Worm (Caenorhabditis elegans) whole organism, L2 larva: ENCODE measurements around the gene spv-1.
A peak's percentile ranks its signal among the peaks of the same experiment; 100 is the strongest.

Experiments
- C34F6.9 ChIP-seq: fragments of 150-350 bp; optimal IDR thresholded peaks from 2 replicates; lab custom pipeline; 2014; ENCODE audit warnings: missing biosample characterization, missing genetic modification characterization
- Y55F3AM.14 ChIP-seq: fragments of 200-800 bp; sonication (Bioruptor generic); optimal IDR thresholded peaks from 2 replicates; lab custom pipeline; 2018; ENCODE audit warnings: mild to moderate bottlenecking, missing genetic modification characterization, missing compliant biosample characterization
- alr-1 ChIP-seq: fragments of 150-350 bp; optimal IDR thresholded peaks from 2 replicates; lab custom pipeline; 2014; ENCODE audit warnings: missing biosample characterization, missing genetic modification characterization
- ama-1 ChIP-seq: fragments of 150-350 bp; optimal IDR thresholded peaks from 2 replicates; lab custom pipeline; 2018; ENCODE audit warnings: inconsistent platforms
- blmp-1 ChIP-seq: sonication (generic microtip); optimal IDR thresholded peaks from 2 replicates; lab custom pipeline; 2017; ENCODE audit warnings: missing genetic modification characterization, mild to moderate bottlenecking, missing compliant biosample characterization, antibody characterized with exemption, moderate library complexity; ENCODE audit not compliant: insufficient read depth
- ceh-16 ChIP-seq: fragments of 150-350 bp; optimal IDR thresholded peaks from 2 replicates; lab custom pipeline; 2014; ENCODE audit warnings: missing biosample characterization, missing genetic modification characterization
- ceh-82 ChIP-seq: fragments of 150-350 bp; optimal IDR thresholded peaks from 2 replicates; lab custom pipeline; 2014; ENCODE audit warnings: missing biosample characterization, missing genetic modification characterization
- crh-2 ChIP-seq: sonication (generic microtip); optimal IDR thresholded peaks from 2 replicates; lab custom pipeline; 2017; ENCODE audit warnings: missing biosample characterization, missing genetic modification characterization
- dmd-4 ChIP-seq: sonication (generic microtip); optimal IDR thresholded peaks from 2 replicates; lab custom pipeline; 2017; ENCODE audit warnings: missing biosample characterization, missing genetic modification characterization
- egl-27 ChIP-seq: sonication (generic microtip); optimal IDR thresholded peaks from 3 replicates; lab custom pipeline; 2017; ENCODE audit warnings: missing biosample characterization, missing genetic modification reagents, missing genetic modification characterization
- elt-3 ChIP-seq: sonication (generic microtip); optimal IDR thresholded peaks from 2 replicates; lab custom pipeline; 2017; ENCODE audit warnings: missing biosample characterization, missing genetic modification characterization
- fos-1 ChIP-seq: fragments of 150-350 bp; optimal IDR thresholded peaks from 2 replicates; lab custom pipeline; 2014; ENCODE audit warnings: missing biosample characterization, missing genetic modification characterization
- gmeb-1 ChIP-seq: fragments of 150-350 bp; optimal IDR thresholded peaks from 2 replicates; lab custom pipeline; 2014; ENCODE audit warnings: missing biosample characterization, missing genetic modification characterization
- lin-13 ChIP-seq: fragments of 150-350 bp; optimal IDR thresholded peaks from 2 replicates; lab custom pipeline; 2014; ENCODE audit warnings: missing biosample characterization, missing genetic modification reagents, missing genetic modification characterization
- lsy-2 ChIP-seq, 2 experiments: fragments of 150-350 bp in 1 of 2; sonication (generic microtip) in 1 of 2; optimal IDR thresholded peaks; 2 replicates each; lab custom pipeline; 2014 to 2017; ENCODE audit warnings: missing biosample characterization in 2 of 2, missing genetic modification characterization in 2 of 2
- mbf-1 ChIP-seq: sonication (generic microtip); optimal IDR thresholded peaks from 2 replicates; lab custom pipeline; 2017; ENCODE audit warnings: missing biosample characterization, missing genetic modification characterization
- mdl-1 ChIP-seq, 2 experiments: fragments of 150-350 bp in 1 of 2; sonication (generic microtip) in 1 of 2; optimal IDR thresholded peaks; 2 replicates each; lab custom pipeline; 2017; ENCODE audit warnings: missing biosample characterization in 2 of 2, missing genetic modification characterization in 2 of 2
- nhr-12 ChIP-seq: fragments of 150-350 bp; optimal IDR thresholded peaks from 2 replicates; lab custom pipeline; 2014; ENCODE audit warnings: missing biosample characterization, missing genetic modification characterization
- nhr-129 ChIP-seq: fragments of 150-350 bp; optimal IDR thresholded peaks from 2 replicates; lab custom pipeline; 2014; ENCODE audit warnings: missing biosample characterization, missing genetic modification characterization
- nhr-21 ChIP-seq: fragments of 150-350 bp; optimal IDR thresholded peaks from 2 replicates; lab custom pipeline; 2014; ENCODE audit warnings: missing biosample characterization, missing genetic modification characterization
- nhr-23 ChIP-seq: fragments of 150-350 bp; optimal IDR thresholded peaks from 2 replicates; lab custom pipeline; 2014; ENCODE audit warnings: missing biosample characterization, missing genetic modification reagents, missing genetic modification characterization
- nhr-237 ChIP-seq: fragments of 150-350 bp; optimal IDR thresholded peaks from 2 replicates; lab custom pipeline; 2014; ENCODE audit warnings: missing biosample characterization, missing genetic modification characterization
- nhr-25 ChIP-seq: fragments of 150-350 bp; sonication (generic microtip); optimal IDR thresholded peaks from 3 replicates; lab custom pipeline; 2014; ENCODE audit warnings: missing biosample characterization, missing genetic modification characterization
- nhr-6 ChIP-seq: fragments of 150-350 bp; optimal IDR thresholded peaks from 2 replicates; lab custom pipeline; 2014; ENCODE audit warnings: missing biosample characterization, missing genetic modification characterization
- nhr-77 ChIP-seq: fragments of 150-350 bp; optimal IDR thresholded peaks from 2 replicates; lab custom pipeline; 2014; ENCODE audit warnings: missing biosample characterization, missing genetic modification characterization
- peb-1 ChIP-seq: fragments of 150-350 bp; optimal IDR thresholded peaks from 2 replicates; lab custom pipeline; 2014; ENCODE audit warnings: missing biosample characterization, missing genetic modification characterization
- sem-4 ChIP-seq: fragments of 150-350 bp; optimal IDR thresholded peaks from 2 replicates; lab custom pipeline; 2014; ENCODE audit warnings: missing biosample characterization, missing genetic modification reagents, missing genetic modification characterization
- sma-3 ChIP-seq: sonication (generic microtip); optimal IDR thresholded peaks from 2 replicates; lab custom pipeline; 2016; ENCODE audit warnings: missing genetic modification reagents, missing genetic modification characterization, missing compliant biosample characterization
- sma-9 ChIP-seq, 2 experiments: fragments of 150-350 bp in 1 of 2; sonication (generic microtip) in 1 of 2; optimal IDR thresholded peaks; 2 replicates each; lab custom pipeline; 2014 to 2016; ENCODE audit warnings: missing genetic modification characterization in 2 of 2, mild to moderate bottlenecking in 1 of 2, missing biosample characterization in 1 of 2, missing compliant biosample characterization in 1 of 2, missing genetic modification reagents in 1 of 2, moderate library complexity in 1 of 2
- snpc-4 ChIP-seq: fragments of 150-350 bp; optimal IDR thresholded peaks from 2 replicates; lab custom pipeline; 2014; ENCODE audit warnings: missing biosample characterization, missing genetic modification characterization
- unc-39 ChIP-seq: fragments of 150-350 bp; optimal IDR thresholded peaks from 2 replicates; lab custom pipeline; 2014; ENCODE audit warnings: missing biosample characterization, missing genetic modification characterization
- zag-1 ChIP-seq: fragments of 150-350 bp; optimal IDR thresholded peaks from 2 replicates; lab custom pipeline; 2014; ENCODE audit warnings: missing biosample characterization, missing genetic modification characterization
- ztf-1 ChIP-seq: fragments of 200-800 bp; sonication (Bioruptor generic); conservative IDR thresholded peaks from 2 replicates; pipeline ENCODE4 v1.3.6; 2022; ENCODE audit warnings: missing genetic modification characterization, missing compliant biosample characterization
- ztf-4 ChIP-seq: fragments of 150-350 bp; optimal IDR thresholded peaks from 2 replicates; lab custom pipeline; 2014; ENCODE audit warnings: missing biosample characterization, missing genetic modification characterization

The spv-1 gene

DNA sequence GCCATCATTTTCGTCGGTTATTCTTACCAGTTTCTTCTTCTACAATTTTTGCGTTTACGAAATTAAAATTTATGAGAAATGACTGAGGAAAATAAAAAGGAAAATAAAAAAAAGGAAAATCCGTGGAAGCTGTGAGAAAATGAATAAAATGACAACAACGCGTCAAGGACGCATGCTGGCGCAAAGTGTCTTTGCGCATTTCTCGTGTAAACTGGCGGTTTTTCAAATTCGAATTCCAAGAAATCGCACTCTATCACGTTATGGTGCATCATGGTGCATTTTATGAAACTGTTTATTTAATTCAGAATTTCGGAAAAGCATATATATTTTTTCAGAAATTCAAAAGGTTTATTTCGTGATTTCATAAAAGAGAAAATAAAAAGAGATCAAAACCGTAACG is 16.7 kb upstream of the spv-1 start, which contains the start of gene dbt-1 (continued):
- peak; percentile 51 for TF ChIP-seq blmp-1 (tag; lab: Kevin White, UChicago)
- TF ChIP-seq alr-1 (tag; lab: Kevin White, UChicago) = no peak
- peak; percentile 82 for TF ChIP-seq ama-1
- TF ChIP-seq lin-13 = peak; percentile 64
- peak; percentile 91 for TF ChIP-seq sma-9 (GFP tag; optimal IDR thresholded peaks at IDR 0.05; lab: Kevin White, UChicago)
- no peak for TF ChIP-seq sma-9 (tag; optimal IDR thresholded peaks at IDR 0.05; lab: Kevin White, UChicago)
- TF ChIP-seq ztf-1 (GFP tag; lab: Robert Waterston, UW) = no peak

DNA sequence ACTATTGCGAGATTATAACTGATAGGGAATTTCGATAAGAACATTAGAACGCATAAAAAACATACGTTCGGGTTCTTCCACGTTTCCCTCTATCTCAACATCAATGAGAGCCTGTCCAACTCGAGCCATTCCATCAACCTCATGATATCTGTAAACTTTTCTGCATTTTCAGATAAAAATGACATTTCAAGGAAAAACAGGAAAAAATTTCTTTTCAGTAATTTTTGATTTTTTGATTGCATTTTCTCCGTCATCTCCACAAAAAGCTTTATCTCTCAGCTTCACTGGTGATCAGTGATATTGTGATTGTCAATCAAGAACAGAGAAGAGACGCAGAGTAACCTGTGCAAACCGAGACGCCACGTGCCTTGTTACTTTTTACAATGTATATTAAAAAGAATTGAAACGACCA is 15.8 kb upstream of the spv-1 start:
- TF ChIP-seq sma-9 (GFP tag; optimal IDR thresholded peaks at IDR 0.05; lab: Kevin White, UChicago) (peak; percentile 40), sma-9 (tag; optimal IDR thresholded peaks at IDR 0.05; lab: Kevin White, UChicago) (no peak), lsy-2 (tag; optimal IDR thresholded peaks at IDR 0.05; lab: Kevin White, UChicago) (peak in 1 of 2 experiments; percentile 32), mdl-1 (tag; optimal IDR thresholded peaks at IDR 0.05; lab: Kevin White, UChicago) (peak; percentile 27 to 44), mbf-1 (tag; lab: Kevin White, UChicago) (no peak), fos-1 (tag; lab: Kevin White, UChicago) (peak; percentile 4)
- TF ChIP-seq, all 48 proteins: peak for 4

DNA sequence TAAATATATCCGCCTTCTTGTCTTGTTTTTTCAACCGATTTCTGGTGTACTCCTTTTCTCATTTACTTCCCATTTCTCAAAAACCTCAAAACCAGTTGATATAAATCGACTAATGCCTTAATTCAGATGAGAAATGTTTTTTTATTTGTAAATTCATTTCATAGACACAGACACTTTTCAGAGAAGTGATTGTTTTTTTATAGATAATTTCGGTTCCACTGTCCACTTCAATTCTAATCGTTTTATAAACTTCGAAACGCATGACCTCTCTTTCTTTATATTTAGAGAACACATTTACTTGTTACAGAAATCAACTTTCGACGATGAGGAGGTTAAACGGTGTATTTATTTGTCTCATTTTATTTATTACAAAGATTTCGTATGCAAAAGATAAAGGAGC is 12.3 kb upstream of the spv-1 start, which contains the start of gene ZK669.3:
TSS of gene ZK669.3 (plus strand) at position 301 of the 400 bp plus-strand sequence.
- TF ChIP-seq sem-4 (tag; lab: Kevin White, UChicago) (no peak), ceh-16 (tag; lab: Kevin White, UChicago) (no peak), C34F6.9 (tag; lab: Kevin White, UChicago) (no peak), nhr-23 (no peak), alr-1 (tag; lab: Kevin White, UChicago) (no peak), peb-1 (no peak), elt-3 (no peak), Y55F3AM.14 (no peak), snpc-4 (no peak), sma-3 (no peak), zag-1 (tag; lab: Kevin White, UChicago) (no peak), nhr-12 (tag; lab: Kevin White, UChicago) (no peak), nhr-21 (tag; lab: Kevin White, UChicago) (no peak), nhr-25 (tag; lab: Kevin White, UChicago) (no peak), gmeb-1 (tag; lab: Kevin White, UChicago) (no peak), ceh-82 (tag; lab: Kevin White, UChicago) (no peak)

DNA sequence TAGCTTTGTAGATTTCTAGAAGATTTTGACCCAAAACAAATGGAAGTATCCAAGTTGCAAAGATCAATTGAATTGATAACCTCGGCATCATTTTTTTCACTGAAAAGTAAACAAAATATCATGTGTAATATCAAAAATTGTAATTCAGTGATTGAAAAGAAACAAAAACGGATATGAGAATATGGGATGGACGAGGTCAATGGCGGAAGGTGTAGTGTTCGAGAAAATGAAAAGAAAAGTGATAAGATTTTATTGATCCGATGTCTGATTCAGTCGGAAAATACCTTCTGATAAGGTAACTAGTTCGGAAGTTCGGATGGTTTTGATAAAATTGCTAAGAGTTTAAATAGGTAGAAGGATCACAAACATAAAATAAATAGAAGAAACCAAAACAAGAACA is 9.6 kb upstream of the spv-1 start, which contains the start of gene ZK669.2:
TSS of gene ZK669.2 (minus strand) at position 101 of the 400 bp plus-strand sequence.
- TF ChIP-seq ceh-82 (tag; lab: Kevin White, UChicago) (no peak), elt-3 (no peak), egl-27 (tag; lab: Kevin White, UChicago) (no peak), crh-2 (no peak), unc-39 (tag; lab: Kevin White, UChicago) (no peak), dmd-4 (tag; lab: Kevin White, UChicago) (no peak), fos-1 (tag; lab: Kevin White, UChicago) (no peak), blmp-1 (tag; lab: Kevin White, UChicago) (no peak), nhr-6 (tag; lab: Kevin White, UChicago) (no peak), gmeb-1 (tag; lab: Kevin White, UChicago) (no peak), C34F6.9 (tag; lab: Kevin White, UChicago) (no peak), nhr-21 (tag; lab: Kevin White, UChicago) (no peak), nhr-77 (tag; lab: Kevin White, UChicago) (no peak), ztf-4 (tag; lab: Kevin White, UChicago) (no peak), nhr-129 (tag; lab: Kevin White, UChicago) (no peak)

DNA sequence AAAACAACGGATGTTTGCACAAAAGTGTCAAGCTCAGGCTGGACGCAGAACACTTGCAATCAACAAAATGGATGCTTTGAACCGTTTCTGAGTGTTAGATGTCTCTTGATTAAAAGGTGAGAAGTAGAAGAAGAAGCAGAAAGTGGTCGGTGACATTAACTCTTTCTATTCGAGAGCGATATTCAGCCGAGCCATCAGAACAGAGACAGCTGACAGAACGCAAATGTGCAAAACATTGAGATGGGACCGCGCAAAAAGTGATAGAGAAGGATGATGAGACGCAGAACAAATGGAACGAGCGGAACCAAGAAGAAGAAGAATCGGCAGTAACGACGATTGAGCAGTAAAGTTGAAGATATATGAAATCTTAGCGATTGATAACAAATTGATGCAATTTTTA is 7.1 kb upstream of the spv-1 start:
- TF ChIP-seq nhr-237 (tag; lab: Kevin White, UChicago) = no peak
- no peak for TF ChIP-seq ama-1
- TF ChIP-seq zag-1 (tag; lab: Kevin White, UChicago) = no peak
